Fruit fly (Drosophila melanogaster) whole organism, embryonic: ENCODE measurements around the gene CG14664.

Experiments
- Blimp-1 ChIP-seq: fragments of 200-800 bp; sonication (Bioruptor generic); optimal IDR thresholded peaks from 3 replicates; lab custom pipeline; 2018; ENCODE audit warnings: missing biosample characterization, missing genetic modification characterization, mild to moderate bottlenecking, moderate library complexity, missing genetic modification reagents
- CG10147 ChIP-seq: fragments of 200-800 bp; sonication (Bioruptor generic); optimal IDR thresholded peaks from 2 replicates; lab custom pipeline; 2019; ENCODE audit warnings: missing biosample characterization, mild to moderate bottlenecking, missing genetic modification characterization, moderate library complexity
- CG11723 ChIP-seq: fragments of 200-800 bp; sonication (Bioruptor generic); optimal IDR thresholded peaks from 2 replicates; lab custom pipeline; 2017; ENCODE audit warnings: missing biosample characterization, mild to moderate bottlenecking, missing genetic modification characterization
- CG1233 ChIP-seq: fragments of 200-800 bp; sonication (Bioruptor generic); optimal IDR thresholded peaks from 4 replicates; lab custom pipeline; 2018; ENCODE audit warnings: missing biosample characterization, mild to moderate bottlenecking, missing genetic modification characterization
- CG12391 ChIP-seq: fragments of 200-800 bp; sonication (Bioruptor generic); optimal IDR thresholded peaks from 3 replicates; lab custom pipeline; 2018; ENCODE audit warnings: missing biosample characterization, mild to moderate bottlenecking, missing genetic modification characterization, moderate library complexity
- CG12769 ChIP-seq: fragments of 200-800 bp; sonication (Bioruptor generic); optimal IDR thresholded peaks from 2 replicates; lab custom pipeline; 2019; ENCODE audit warnings: missing biosample characterization, mild to moderate bottlenecking, missing genetic modification characterization, moderate library complexity
- CG13775 ChIP-seq: fragments of 200-800 bp; sonication (Bioruptor generic); optimal IDR thresholded peaks from 3 replicates; lab custom pipeline; 2017; ENCODE audit warnings: missing biosample characterization, mild to moderate bottlenecking, missing genetic modification characterization
- CG14860 ChIP-seq: fragments of 200-800 bp; sonication (Bioruptor generic); IDR thresholded peaks from 3 replicates; pipeline ENCODE4 v1.3.6; 2022; ENCODE audit warnings: missing biosample characterization, missing genetic modification characterization; ENCODE audit not compliant: partially characterized antibody
- CG15479 ChIP-seq: fragments of 200-800 bp; sonication (Bioruptor generic); optimal IDR thresholded peaks from 3 replicates; lab custom pipeline; 2019; ENCODE audit warnings: missing biosample characterization, mild to moderate bottlenecking, missing genetic modification characterization, moderate library complexity
- CG2116 ChIP-seq: fragments of 200-800 bp; sonication (Bioruptor generic); optimal IDR thresholded peaks from 3 replicates; lab custom pipeline; 2018; ENCODE audit warnings: missing biosample characterization, mild to moderate bottlenecking, missing genetic modification characterization
- CG2129 ChIP-seq: fragments of 200-800 bp; sonication (Bioruptor generic); IDR thresholded peaks from 2 replicates; pipeline ENCODE4 v1.3.6; 2022; ENCODE audit warnings: missing biosample characterization, missing genetic modification characterization; ENCODE audit not compliant: partially characterized antibody
- CG2875 ChIP-seq: fragments of 200-800 bp; sonication (Bioruptor generic); optimal IDR thresholded peaks from 2 replicates; lab custom pipeline; 2017; ENCODE audit warnings: missing biosample characterization, mild to moderate bottlenecking, missing genetic modification characterization, missing genetic modification reagents
- CG34224 ChIP-seq: fragments of 200-800 bp; sonication (Bioruptor generic); IDR thresholded peaks from 3 replicates; pipeline ENCODE4 v1.3.6; 2022; ENCODE audit warnings: missing biosample characterization, missing genetic modification characterization; ENCODE audit not compliant: partially characterized antibody
- CG7357 ChIP-seq: fragments of 200-800 bp; sonication (Bioruptor generic); IDR thresholded peaks from 3 replicates; pipeline ENCODE4 v1.3.6; 2022; ENCODE audit warnings: missing biosample characterization, missing genetic modification characterization
- CG7963 ChIP-seq: fragments of 200-800 bp; sonication (Bioruptor generic); IDR thresholded peaks from 3 replicates; pipeline ENCODE4 v1.3.6; 2022; ENCODE audit warnings: missing biosample characterization, missing genetic modification characterization; ENCODE audit not compliant: partially characterized antibody
- CG8388 ChIP-seq: fragments of 200-800 bp; sonication (Bioruptor generic); optimal IDR thresholded peaks from 2 replicates; lab custom pipeline; 2019; ENCODE audit warnings: missing biosample characterization, mild to moderate bottlenecking, missing genetic modification characterization, moderate library complexity
- Deaf1 ChIP-seq: fragments of 200-800 bp; optimal IDR thresholded peaks from 3 replicates; lab custom pipeline; 2019; ENCODE audit warnings: missing biosample characterization, mild to moderate bottlenecking, missing genetic modification characterization, moderate library complexity
- Dp ChIP-seq: fragments of 200-800 bp; sonication (Bioruptor generic); optimal IDR thresholded peaks from 2 replicates; lab custom pipeline; 2018; ENCODE audit warnings: missing biosample characterization, mild to moderate bottlenecking, missing genetic modification characterization, moderate library complexity
- Dref ChIP-seq: fragments of 200-800 bp; sonication (Bioruptor generic); IDR thresholded peaks from 2 replicates; pipeline ENCODE4 v1.3.6; 2022; ENCODE audit warnings: missing biosample characterization, missing genetic modification characterization
- Hr39 ChIP-seq: fragments of >200 bp; optimal IDR thresholded peaks from 2 replicates; lab custom pipeline; 2017
- Hr51 ChIP-seq, 2 experiments: fragments of 200-800 bp; sonication (Bioruptor generic); optimal IDR thresholded peaks; 2 replicates in 1 of 2; 3 replicates in 1 of 2; lab custom pipeline; 2016 to 2018; ENCODE audit warnings: missing biosample characterization in 2 of 2, missing genetic modification characterization in 2 of 2, mild to moderate bottlenecking in 1 of 2, moderate library complexity in 1 of 2
- Hr78 ChIP-seq, 2 experiments: fragments of 200-800 bp in 1 of 2; fragments of >200 bp in 1 of 2; sonication (Bioruptor generic) in 1 of 2; optimal IDR thresholded peaks; 2 replicates each; lab custom pipeline; 2017 to 2019; ENCODE audit warnings: missing biosample characterization in 2 of 2, missing genetic modification characterization in 2 of 2, mild to moderate bottlenecking in 1 of 2, moderate library complexity in 1 of 2
- NFAT ChIP-seq: fragments of 200-800 bp; sonication (Bioruptor generic); IDR thresholded peaks from 2 replicates; pipeline ENCODE4 v1.3.6; 2022; ENCODE audit warnings: missing biosample characterization, missing genetic modification characterization
- Nf-YC ChIP-seq: fragments of 200-800 bp; optimal IDR thresholded peaks from 3 replicates; lab custom pipeline; 2019; ENCODE audit warnings: missing biosample characterization, mild to moderate bottlenecking, missing genetic modification characterization, moderate library complexity
- Ptx1 ChIP-seq: fragments of 200-800 bp; sonication (Bioruptor generic); IDR thresholded peaks from 2 replicates; pipeline ENCODE4 v1.3.6; 2022; ENCODE audit warnings: missing biosample characterization, missing genetic modification characterization
- Scr ChIP-seq: fragments of 200-800 bp; sonication (Bioruptor generic); IDR thresholded peaks from 2 replicates; pipeline ENCODE4 v1.3.6; 2022; ENCODE audit warnings: missing biosample characterization, missing genetic modification characterization; ENCODE audit not compliant: partially characterized antibody
- Six4 ChIP-seq: fragments of 200-800 bp; sonication (Bioruptor generic); optimal IDR thresholded peaks from 2 replicates; lab custom pipeline; 2016; ENCODE audit warnings: missing biosample characterization, missing genetic modification characterization
- Trl ChIP-seq, 3 experiments: fragments of >200 bp in 2 of 3; fragments of 200-800 bp in 1 of 3; sonication (Bioruptor generic) in 1 of 3; optimal IDR thresholded peaks; 2 replicates in 1 of 3; 3 replicates in 2 of 3; lab custom pipeline; 2016 to 2017; ENCODE audit warnings: missing biosample characterization in 1 of 3, missing genetic modification characterization in 1 of 3
- ac ChIP-seq: fragments of 200-800 bp; sonication (Bioruptor generic); optimal IDR thresholded peaks from 3 replicates; lab custom pipeline; 2017; ENCODE audit warnings: missing biosample characterization, mild to moderate bottlenecking, missing genetic modification characterization
- ara ChIP-seq: fragments of 200-800 bp; sonication (Bioruptor generic); IDR thresholded peaks from 2 replicates; pipeline ENCODE4 v1.3.6; 2022; ENCODE audit warnings: missing biosample characterization, missing genetic modification characterization
- cg ChIP-seq: fragments of 200-800 bp; sonication (Bioruptor generic); optimal IDR thresholded peaks from 3 replicates; lab custom pipeline; 2019; ENCODE audit warnings: missing biosample characterization, mild to moderate bottlenecking, missing genetic modification characterization, moderate library complexity
- dm ChIP-seq: fragments of 200-800 bp; sonication (Bioruptor generic); optimal IDR thresholded peaks from 3 replicates; lab custom pipeline; 2016; ENCODE audit warnings: missing biosample characterization, missing genetic modification characterization
- fd96Cb ChIP-seq: fragments of 200-800 bp; sonication (Bioruptor generic); optimal IDR thresholded peaks from 2 replicates; lab custom pipeline; 2018; ENCODE audit warnings: missing biosample characterization, mild to moderate bottlenecking, missing genetic modification characterization, moderate library complexity
- fru ChIP-seq: fragments of >200 bp; optimal IDR thresholded peaks from 2 replicates; lab custom pipeline; 2017
- ham ChIP-seq: fragments of 200-800 bp; sonication (Bioruptor generic); IDR thresholded peaks from 2 replicates; pipeline ENCODE4 v1.3.6; 2022; ENCODE audit warnings: missing biosample characterization, missing genetic modification characterization
- hth ChIP-seq: fragments of >200 bp; optimal IDR thresholded peaks from 2 replicates; lab custom pipeline; 2017; ENCODE audit warnings: inconsistent platforms
- ken ChIP-seq: fragments of 200-800 bp; sonication (Bioruptor generic); IDR thresholded peaks from 3 replicates; pipeline ENCODE4 v1.3.6; 2022; ENCODE audit warnings: missing biosample characterization, missing genetic modification characterization
- lilli ChIP-seq: fragments of 200-800 bp; sonication (Bioruptor generic); optimal IDR thresholded peaks from 3 replicates; lab custom pipeline; 2016; ENCODE audit warnings: missing biosample characterization, missing genetic modification characterization
- lov ChIP-seq, 2 experiments: fragments of 200-800 bp in 1 of 2; fragments of >200 bp in 1 of 2; sonication (Bioruptor generic) in 1 of 2; IDR thresholded peaks in 1 of 2; optimal IDR thresholded peaks in 1 of 2; 2 replicates in 1 of 2; 3 replicates in 1 of 2; pipeline versions ENCODE4 v1.3.6 to Lab custom; 2017 to 2022; ENCODE audit warnings: missing biosample characterization in 1 of 2, missing genetic modification characterization in 1 of 2
- nerfin-1 ChIP-seq: fragments of 200-800 bp; sonication (Bioruptor generic); optimal IDR thresholded peaks from 3 replicates; lab custom pipeline; 2019; ENCODE audit warnings: missing biosample characterization, mild to moderate bottlenecking, missing genetic modification characterization, moderate library complexity
- org-1 ChIP-seq: fragments of 200-800 bp; sonication (Bioruptor generic); optimal IDR thresholded peaks from 2 replicates; lab custom pipeline; 2017; ENCODE audit warnings: missing biosample characterization, missing genetic modification characterization
- pan ChIP-seq, 4 experiments: fragments of >200 bp in 3 of 4; fragments of 200-800 bp in 1 of 4; sonication (Bioruptor generic) in 1 of 4; optimal IDR thresholded peaks in 3 of 4; IDR thresholded peaks in 1 of 4; 2 replicates each; pipeline versions ENCODE4 v1.3.6 to Lab custom; 2017 to 2022; ENCODE audit warnings: missing biosample characterization in 2 of 4, missing genetic modification characterization in 2 of 4, mixed read lengths in 1 of 4
- pfk ChIP-seq: fragments of 200-800 bp; sonication (Bioruptor generic); optimal IDR thresholded peaks from 2 replicates; lab custom pipeline; 2018; ENCODE audit warnings: missing biosample characterization, mild to moderate bottlenecking, missing genetic modification characterization, moderate library complexity
- phol ChIP-seq: fragments of 200-800 bp; sonication (Bioruptor generic); optimal IDR thresholded peaks from 3 replicates; lab custom pipeline; 2018; ENCODE audit warnings: missing biosample characterization, mild to moderate bottlenecking, missing genetic modification characterization, moderate library complexity
- sens ChIP-seq: fragments of 200-800 bp; sonication (Bioruptor generic); peaks from one replicate; lab custom pipeline; 2016; ENCODE audit warnings: missing biosample characterization, missing genetic modification characterization
- seq ChIP-seq: fragments of 200-800 bp; sonication (Bioruptor generic); IDR thresholded peaks from 2 replicates; pipeline ENCODE4 v1.3.6; 2022; ENCODE audit warnings: missing biosample characterization, missing genetic modification characterization
- stc ChIP-seq: fragments of 200-800 bp; sonication (Bioruptor generic); IDR thresholded peaks from 2 replicates; pipeline ENCODE4 v1.3.6; 2022; ENCODE audit warnings: missing biosample characterization, missing genetic modification characterization
- tgo ChIP-seq: fragments of 200-800 bp; sonication (Bioruptor generic); IDR thresholded peaks from 3 replicates; pipeline ENCODE4 v1.3.6; 2022; ENCODE audit warnings: missing biosample characterization, missing genetic modification characterization
- usp ChIP-seq: fragments of >200 bp; optimal IDR thresholded peaks from 2 replicates; lab custom pipeline; 2017; ENCODE audit warnings: missing biosample characterization, missing genetic modification characterization

The CG14664 gene

dm6 chr3R:5217278-5217714, 6.6 kb upstream of the CG14664 start, which contains the start of gene cno (continued):
- TF ChIP-seq lov (optimal IDR thresholded peaks at IDR 0.05; lab: Kevin White, UChicago), result no peak
- TF ChIP-seq lov (GFP tag; IDR thresholded peaks at IDR 0.05; lab: Robert Waterston, UW), result no peak
- TF ChIP-seq ara (GFP tag; lab: Robert Waterston, UW), result no peak
- TF ChIP-seq CG10147, result no peak
- no peak for TF ChIP-seq ham
- peak; percentile 87 for TF ChIP-seq sens (GFP tag; lab: Kevin White, UChicago)
- no peak for TF ChIP-seq Hr78 (GFP tag; optimal IDR thresholded peaks at IDR 0.05; lab: Kevin White, UChicago)
- no peak for TF ChIP-seq Blimp-1 (GFP tag; lab: Kevin White, UChicago)
- no peak for TF ChIP-seq CG7963 (GFP tag; lab: Robert Waterston, UW)
- no peak for TF ChIP-seq hth (lab: Kevin White, UChicago)
- TF ChIP-seq Hr39, result no peak
- no peak for TF ChIP-seq Six4 (GFP tag; lab: Kevin White, UChicago)
- TF ChIP-seq org-1 (GFP tag; lab: Kevin White, UChicago), result no peak
- no peak for TF ChIP-seq CG34224 (GFP tag; lab: Robert Waterston, UW)
- TF ChIP-seq CG11723 (GFP tag; lab: Kevin White, UChicago), result no peak
- no peak for TF ChIP-seq fd96Cb (tag; lab: Kevin White, UChicago)
- TF ChIP-seq dm (GFP tag; lab: Kevin White, UChicago), result peak; percentile 6
- TF ChIP-seq Trl (optimal IDR thresholded peaks at IDR 0.05; lab: Kevin White, UChicago), result no peak
- no peak for TF ChIP-seq Trl (GFP tag; optimal IDR thresholded peaks at IDR 0.05; lab: Kevin White, UChicago)
- no peak for TF ChIP-seq cg
- TF ChIP-seq nerfin-1 (tag; lab: Kevin White, UChicago), result peak; percentile 19
- TF ChIP-seq CG12769 (tag; lab: Kevin White, UChicago), result peak; percentile 17
- no peak for TF ChIP-seq CG1233
- no peak for TF ChIP-seq CG2875 (GFP tag; lab: Kevin White, UChicago)
- TF ChIP-seq usp, result no peak
- no peak for TF ChIP-seq fru (lab: Kevin White, UChicago)
- TF ChIP-seq Deaf1, result no peak
- no peak; the same call in 1 of the 2 replicates for TF ChIP-seq seq (GFP tag; lab: Robert Waterston, UW)
- 0 out of 2 replicates have a peak, but pooled peaks have one; percentile 22 for TF ChIP-seq Scr
- no peak for TF ChIP-seq NFAT (GFP tag; lab: Robert Waterston, UW)
- TF ChIP-seq ken (GFP tag; lab: Robert Waterston, UW), result no peak
- no peak for TF ChIP-seq CG13775
- peak; percentile 11; the same call in 1 of the 2 replicates for TF ChIP-seq stc (GFP tag; lab: Robert Waterston, UW)
- peak; percentile 47 for TF ChIP-seq CG2116 (GFP tag; lab: Kevin White, UChicago)
- peak; percentile 81 for TF ChIP-seq Dp (GFP tag; lab: Kevin White, UChicago)
- no peak for TF ChIP-seq pan (optimal IDR thresholded peaks at IDR 0.05; lab: Kevin White, UChicago)
- no peak for TF ChIP-seq pan (GFP tag; optimal IDR thresholded peaks at IDR 0.05 in 1 of 2, IDR thresholded peaks at IDR 0.05 in 1 of 2)
- no peak for TF ChIP-seq CG2129 (GFP tag; lab: Robert Waterston, UW)
- no peak for TF ChIP-seq Ptx1 (GFP tag; lab: Robert Waterston, UW)
- no peak for TF ChIP-seq CG7357 (GFP tag; lab: Robert Waterston, UW)
- peak; percentile 79 for TF ChIP-seq CG15479
- TF ChIP-seq ac (GFP tag; lab: Kevin White, UChicago), result no peak
- TF ChIP-seq tgo (GFP tag; lab: Robert Waterston, UW), result no peak
- peak; percentile 45 for TF ChIP-seq Dref
- TF ChIP-seq CG14860 (GFP tag; lab: Robert Waterston, UW), result peak; percentile 21; the same call in 1 of the 3 replicates
- no peak for TF ChIP-seq CG12391 (tag; lab: Kevin White, UChicago)
- TF ChIP-seq phol, result peak; percentile 67
- TF ChIP-seq CG8388 (GFP tag; lab: Kevin White, UChicago), result no peak
- TF ChIP-seq Nf-YC (tag; lab: Kevin White, UChicago), result peak; percentile 24
- no peak for TF ChIP-seq pfk (GFP tag; lab: Kevin White, UChicago)
- no peak for TF ChIP-seq Hr51 (GFP tag; optimal IDR thresholded peaks at IDR 0.05; lab: Kevin White, UChicago)
- peak; percentile 24 for TF ChIP-seq lilli (GFP tag; lab: Kevin White, UChicago)
